Fruit fly (Drosophila melanogaster): ENCODE data around the gene CG4502.

The CG4502 gene

DNA sequence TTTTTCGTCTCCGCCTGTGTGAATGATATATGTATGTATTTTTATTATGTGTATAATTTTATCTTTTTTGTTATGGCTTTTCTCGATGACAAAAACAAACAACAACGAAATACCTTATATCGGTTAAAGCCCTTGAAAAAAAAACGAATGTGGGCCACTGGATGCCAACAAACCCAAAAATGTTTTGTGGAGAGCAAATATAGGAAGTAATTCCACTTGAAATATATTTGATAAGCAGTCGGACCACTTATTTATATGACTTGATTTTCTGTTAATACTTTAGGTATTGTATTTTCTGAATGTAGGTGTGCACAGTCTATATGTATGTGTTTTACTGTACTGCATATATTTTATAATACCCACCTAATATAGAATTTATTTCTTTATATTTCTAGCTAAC lies 36.9 kb upstream of the CG4502 start:
- TF ChIP-seq sd (tag; optimal IDR thresholded peaks at IDR 0.05): peak; percentile 87
- TF ChIP-seq Eip74EF (GFP tag; optimal IDR thresholded peaks at IDR 0.05): peak in 1 of 2 experiments; percentile 84
- TF ChIP-seq CTCF (GFP tag; optimal IDR thresholded peaks at IDR 0.05): no peak
- peak; percentile 33 for TF ChIP-seq CG12769 (tag; optimal IDR thresholded peaks at IDR 0.05)
- peak; percentile 10 for TF ChIP-seq CG13894 (tag; optimal IDR thresholded peaks at IDR 0.05)

DNA sequence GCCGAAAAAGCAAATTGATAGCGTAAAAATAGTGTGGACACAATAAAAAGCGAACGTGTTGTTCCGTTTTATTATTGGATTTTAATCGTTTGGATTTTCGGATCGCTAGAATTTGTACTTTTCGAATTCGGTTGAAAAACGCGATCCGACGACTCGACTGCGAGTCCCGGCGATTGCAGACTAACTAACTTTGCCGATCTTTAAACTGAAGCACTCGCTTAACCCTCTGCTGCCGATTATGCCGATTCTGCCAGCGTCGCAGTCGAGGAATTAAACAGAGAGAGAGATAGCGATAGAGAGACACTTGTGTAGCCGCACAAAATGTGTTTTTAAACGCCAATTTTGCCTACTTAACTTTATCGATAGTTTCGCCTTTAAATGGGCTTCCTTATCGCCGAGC lies 36.2 kb upstream of the CG4502 start:
- TF ChIP-seq Hr51 (GFP tag; optimal IDR thresholded peaks at IDR 0.05): no peak
- TF ChIP-seq CG14014 (GFP tag; IDR thresholded peaks at IDR 0.05): peak; percentile 57; the same call in 1 of the 2 replicates
- no peak for TF ChIP-seq az2 (GFP tag; optimal IDR thresholded peaks at IDR 0.05)
- no peak for TF ChIP-seq disco-r (GFP tag; optimal IDR thresholded peaks at IDR 0.05)
- TF ChIP-seq CG11696 (GFP tag; IDR thresholded peaks at IDR 0.05): peak; percentile 29; the same call in 1 of the 2 replicates
- TF ChIP-seq slou (GFP tag; optimal IDR thresholded peaks at IDR 0.05): no peak
- TF ChIP-seq Bgb (GFP tag; IDR thresholded peaks at IDR 0.05; ENCODE audit: partially characterized antibody): peak; percentile 36; the same call in 1 of the 2 replicates
- TF ChIP-seq CG10543 (GFP tag; optimal IDR thresholded peaks at IDR 0.05): peak; percentile 16
- peak; percentile 12; the same call in 1 of the 2 replicates for TF ChIP-seq CG32532 (GFP tag; IDR thresholded peaks at IDR 0.05)
- TF ChIP-seq chinmo (GFP tag; IDR thresholded peaks at IDR 0.05; ENCODE audit: partially characterized antibody): peak; percentile 75; the same call in 3 of the 4 replicates
- peak; percentile 17; the same call in 1 of the 2 replicates for TF ChIP-seq rib (GFP tag; IDR thresholded peaks at IDR 0.05)
- TF ChIP-seq sug (tag; optimal IDR thresholded peaks at IDR 0.05): peak; percentile 71
- no peak for TF ChIP-seq slp2 (GFP tag; optimal IDR thresholded peaks at IDR 0.05)
- no peak for TF ChIP-seq CG11456 (GFP tag; IDR thresholded peaks at IDR 0.05)
- TF ChIP-seq CG12769 (tag; optimal IDR thresholded peaks at IDR 0.05): peak; percentile 40
- TF ChIP-seq sob (GFP tag; IDR thresholded peaks at IDR 0.05): 0 out of 2 replicates have a peak, but pooled peaks have one; percentile 21
- TF ChIP-seq zfh1 (GFP tag; IDR thresholded peaks at IDR 0.05): 0 out of 3 replicates have a peak, but pooled peaks have one; percentile 29
- TF ChIP-seq Hand (GFP tag; optimal IDR thresholded peaks at IDR 0.05): no peak
- peak; percentile 99 for TF ChIP-seq exex (tag; optimal IDR thresholded peaks at IDR 0.05)
- TF ChIP-seq amos (GFP tag; IDR thresholded peaks at IDR 0.05; ENCODE audit: partially characterized antibody): peak; percentile 25; the same call in 1 of the 2 replicates
- 0 out of 2 replicates have a peak, but pooled peaks have one; percentile 30 for TF ChIP-seq Atf6 (GFP tag; IDR thresholded peaks at IDR 0.05)
- peak; percentile 94 for TF ChIP-seq Adf1 (GFP tag; IDR thresholded peaks at IDR 0.05)
- no peak for TF ChIP-seq CG8290 (GFP tag; optimal IDR thresholded peaks at IDR 0.05)
- TF ChIP-seq CG8290 (tag; optimal IDR thresholded peaks at IDR 0.05): peak in 1 of 2 experiments; percentile 3
- peak; percentile 52 for TF ChIP-seq Jarid2 (GFP tag; optimal IDR thresholded peaks at IDR 0.05)
- peak in 1 of 2 experiments; percentile 58 for TF ChIP-seq Pdp1 (GFP tag; optimal IDR thresholded peaks at IDR 0.05)
- TF ChIP-seq Hey (tag; optimal IDR thresholded peaks at IDR 0.05): peak; percentile 9
- peak; percentile 28; the same call in 1 of the 2 replicates for TF ChIP-seq CG13287 (GFP tag; IDR thresholded peaks at IDR 0.05; ENCODE audit: partially characterized antibody)
- TF ChIP-seq CG3163 (GFP tag; optimal IDR thresholded peaks at IDR 0.05): no peak
- TF ChIP-seq mirr (GFP tag; optimal IDR thresholded peaks at IDR 0.05): peak; percentile 77
- peak; percentile 8; the same call in 1 of the 3 replicates for TF ChIP-seq vnd (GFP tag; IDR thresholded peaks at IDR 0.05; ENCODE audit: partially characterized antibody)
- TF ChIP-seq Deaf1 (tag; optimal IDR thresholded peaks at IDR 0.05): peak; percentile 81
- TF ChIP-seq grn (GFP tag; optimal IDR thresholded peaks at IDR 0.05): peak; percentile 76
- TF ChIP-seq gro (GFP tag; optimal IDR thresholded peaks at IDR 0.05): peak; percentile 52
- TF ChIP-seq Med (GFP tag): peak; percentile 62
- no peak for TF ChIP-seq CG1024 (GFP tag; IDR thresholded peaks at IDR 0.05)
- TF ChIP-seq CG42726 (GFP tag; IDR thresholded peaks at IDR 0.05; ENCODE audit: partially characterized antibody): 0 out of 2 replicates have a peak, but pooled peaks have one; percentile 17
- TF ChIP-seq CG8089 (GFP tag; optimal IDR thresholded peaks at IDR 0.05): no peak
- TF ChIP-seq CG34422 (GFP tag; IDR thresholded peaks at IDR 0.05): 0 out of 3 replicates have a peak, but pooled peaks have one; percentile 37
- peak; percentile 88 for TF ChIP-seq CG34376 (GFP tag; optimal IDR thresholded peaks at IDR 0.05)
